Worm (Caenorhabditis elegans) whole organism, young adult: ENCODE results near the gene rme-1.

Experiments used
- C06A6.2 ChIP-seq: fragments of 200-800 bp; sonication (Bioruptor generic); conservative IDR thresholded peaks from 2 replicates; pipeline ENCODE4 v1.3.6; 2022; ENCODE audit warnings: missing genetic modification characterization, missing compliant biosample characterization
- C17E4.6 ChIP-seq: fragments of 200-800 bp; sonication (Bioruptor generic); IDR thresholded peaks from 2 replicates; pipeline ENCODE4 v1.3.6; 2022; ENCODE audit warnings: missing genetic modification reagents, missing genetic modification characterization, missing compliant biosample characterization
- D2030.7 ChIP-seq: fragments of 200-800 bp; sonication (Bioruptor generic); IDR thresholded peaks from 2 replicates; pipeline ENCODE4 v1.3.6; 2022; ENCODE audit warnings: missing genetic modification reagents, missing genetic modification characterization, missing compliant biosample characterization
- F37B4.10 ChIP-seq: fragments of 200-800 bp; sonication (Bioruptor generic); IDR thresholded peaks from 2 replicates; pipeline ENCODE4 v1.3.6; 2022; ENCODE audit warnings: missing genetic modification characterization, missing compliant biosample characterization
- F57A8.1 ChIP-seq: fragments of 200-800 bp; sonication (Bioruptor generic); optimal IDR thresholded peaks from 2 replicates; lab custom pipeline; 2018; ENCODE audit warnings: mild to moderate bottlenecking, missing genetic modification characterization, moderate library complexity, missing compliant biosample characterization
- F57C9.4 ChIP-seq: sonication (generic microtip); optimal IDR thresholded peaks from 2 replicates; lab custom pipeline; 2017; ENCODE audit warnings: mild to moderate bottlenecking, missing genetic modification characterization, missing compliant biosample characterization
- Y53G8AR.9 ChIP-seq: fragments of 200-800 bp; sonication (Bioruptor generic); conservative IDR thresholded peaks from 2 replicates; pipeline ENCODE4 v1.3.6; 2022; ENCODE audit warnings: missing genetic modification reagents, missing genetic modification characterization, missing compliant biosample characterization
- Y79H2A.3 ChIP-seq: fragments of 200-800 bp; sonication (Bioruptor generic); conservative IDR thresholded peaks from 2 replicates; pipeline ENCODE4 v1.3.6; 2022; ENCODE audit warnings: missing genetic modification reagents, missing genetic modification characterization, missing compliant biosample characterization
- aptf-2 ChIP-seq: fragments of 200-800 bp; sonication (Bioruptor generic); conservative IDR thresholded peaks from 2 replicates; pipeline ENCODE4 v1.3.6; 2022; ENCODE audit warnings: missing genetic modification reagents, missing genetic modification characterization, missing compliant biosample characterization
- bed-1 ChIP-seq: fragments of 200-800 bp; sonication (Bioruptor generic); IDR thresholded peaks from 2 replicates; pipeline ENCODE4 v1.3.6; 2022; ENCODE audit warnings: missing genetic modification reagents, missing genetic modification characterization, missing compliant biosample characterization
- bed-2 ChIP-seq: fragments of 200-800 bp; sonication (Bioruptor generic); IDR thresholded peaks from 2 replicates; pipeline ENCODE4 v1.3.6; 2022; ENCODE audit warnings: missing genetic modification reagents, missing genetic modification characterization, missing compliant biosample characterization
- cebp-1 ChIP-seq, 2 experiments: fragments of 200-800 bp in 1 of 2; sonication (Bioruptor generic) in 1 of 2; sonication (generic microtip) in 1 of 2; IDR thresholded peaks in 1 of 2; optimal IDR thresholded peaks in 1 of 2; 2 replicates each; pipeline versions ENCODE4 v1.3.6 to Lab custom; 2017 to 2022; ENCODE audit warnings: missing compliant biosample characterization in 2 of 2, missing genetic modification characterization in 2 of 2, mild to moderate bottlenecking in 1 of 2, missing genetic modification reagents in 1 of 2, moderate library complexity in 1 of 2
- ceh-40 ChIP-seq: fragments of 200-800 bp; sonication (Bioruptor generic); IDR thresholded peaks from 2 replicates; pipeline ENCODE4 v1.3.6; 2022; ENCODE audit warnings: missing genetic modification characterization, missing compliant biosample characterization
- dox-1 ChIP-seq: fragments of 200-800 bp; sonication (Bioruptor generic); IDR thresholded peaks from 2 replicates; pipeline ENCODE4 v1.3.6; 2022; ENCODE audit warnings: missing genetic modification reagents, missing genetic modification characterization, missing compliant biosample characterization
- egl-18 ChIP-seq: fragments of 200-800 bp; sonication (Bioruptor generic); IDR thresholded peaks from 2 replicates; pipeline ENCODE4 v1.3.6; 2022; ENCODE audit warnings: missing genetic modification reagents, missing genetic modification characterization, missing compliant biosample characterization
- egl-44 ChIP-seq: fragments of 200-800 bp; sonication (Bioruptor generic); IDR thresholded peaks from 2 replicates; pipeline ENCODE4 v1.3.6; 2022; ENCODE audit warnings: missing genetic modification reagents, missing genetic modification characterization, missing compliant biosample characterization
- ets-4 ChIP-seq: fragments of 200-800 bp; sonication (Bioruptor generic); optimal IDR thresholded peaks from 2 replicates; lab custom pipeline; 2018; ENCODE audit warnings: mild to moderate bottlenecking, missing genetic modification characterization, missing compliant biosample characterization
- gei-17 ChIP-seq: fragments of 200-800 bp; sonication (Bioruptor generic); optimal IDR thresholded peaks from 2 replicates; lab custom pipeline; 2018; ENCODE audit warnings: mild to moderate bottlenecking, missing genetic modification characterization, missing compliant biosample characterization
- hmg-1.2 ChIP-seq: fragments of 200-800 bp; sonication (Bioruptor generic); IDR thresholded peaks from 2 replicates; pipeline ENCODE4 v1.3.6; 2022; ENCODE audit warnings: missing genetic modification reagents, missing genetic modification characterization, missing compliant biosample characterization
- hrde-1 ChIP-seq: sonication (generic microtip); optimal IDR thresholded peaks from 2 replicates; lab custom pipeline; 2016; ENCODE audit warnings: missing genetic modification characterization, mild to moderate bottlenecking, missing compliant biosample characterization, moderate library complexity, missing genotype, missing genetic modification reagents, borderline replicate concordance
- lag-1 ChIP-seq: fragments of 200-800 bp; sonication (Bioruptor generic); IDR thresholded peaks from 2 replicates; pipeline ENCODE4 v1.3.6; 2022; ENCODE audit warnings: missing genetic modification reagents, missing genetic modification characterization, missing compliant biosample characterization
- let-607 ChIP-seq, 2 experiments: fragments of 200-800 bp in 1 of 2; sonication (Bioruptor generic) in 1 of 2; sonication (generic microtip) in 1 of 2; optimal IDR thresholded peaks; 2 replicates each; lab custom pipeline; 2016 to 2018; ENCODE audit warnings: mild to moderate bottlenecking in 2 of 2, missing compliant biosample characterization in 2 of 2, missing genetic modification characterization in 2 of 2, moderate library complexity in 2 of 2, missing genotype in 1 of 2
- lin-35 ChIP-seq, 3 experiments: fragments of 150-350 bp in 2 of 3; sonication (generic microtip) in 1 of 3; optimal IDR thresholded peaks; 2 replicates each; lab custom pipeline; 2014 to 2018; ENCODE audit warnings: missing biosample characterization in 3 of 3, missing genetic modification characterization in 3 of 3, missing genetic modification reagents in 3 of 3
- lin-54 ChIP-seq: fragments of 200-800 bp; sonication (Bioruptor generic); optimal IDR thresholded peaks from 2 replicates; lab custom pipeline; 2018; ENCODE audit warnings: mild to moderate bottlenecking, missing genetic modification characterization, missing compliant biosample characterization
- madf-3 ChIP-seq: fragments of 200-800 bp; sonication (Bioruptor generic); IDR thresholded peaks from 2 replicates; pipeline ENCODE4 v1.3.6; 2022; ENCODE audit warnings: missing genetic modification reagents, missing genetic modification characterization, missing compliant biosample characterization
- madf-6 ChIP-seq: fragments of 200-800 bp; sonication (Bioruptor generic); IDR thresholded peaks from 2 replicates; pipeline ENCODE4 v1.3.6; 2022; ENCODE audit warnings: missing genetic modification reagents, missing genetic modification characterization, missing compliant biosample characterization
- mel-28 ChIP-seq: sonication (generic microtip); optimal IDR thresholded peaks from 2 replicates; lab custom pipeline; 2016; ENCODE audit warnings: borderline replicate concordance, mild to moderate bottlenecking, missing genetic modification characterization, missing compliant biosample characterization
- nhr-80 ChIP-seq: sonication (generic microtip); optimal IDR thresholded peaks from 2 replicates; lab custom pipeline; 2016; ENCODE audit warnings: missing genetic modification characterization, missing compliant biosample characterization
- pha-4 ChIP-seq: fragments of 150-350 bp; sonication (generic microtip); optimal IDR thresholded peaks from 2 replicates; lab custom pipeline; 2014; ENCODE audit warnings: missing biosample characterization, missing genetic modification reagents, missing genetic modification characterization
- sdz-38 ChIP-seq: sonication (generic microtip); optimal IDR thresholded peaks from 2 replicates; lab custom pipeline; 2016; ENCODE audit warnings: missing genotype, missing genetic modification characterization, missing compliant biosample characterization
- snpc-3.4 ChIP-seq: sonication (generic microtip); optimal IDR thresholded peaks from 2 replicates; lab custom pipeline; 2017; ENCODE audit warnings: missing genetic modification characterization, mild to moderate bottlenecking, missing compliant biosample characterization, antibody characterized with exemption, moderate library complexity, missing genotype, missing genetic modification reagents
- tbx-9 ChIP-seq: sonication (generic microtip); optimal IDR thresholded peaks from 2 replicates; lab custom pipeline; 2016; ENCODE audit warnings: borderline replicate concordance, missing genetic modification characterization, inconsistent platforms, missing compliant biosample characterization
- unc-62 ChIP-seq: fragments of 150-350 bp; optimal IDR thresholded peaks from 2 replicates; lab custom pipeline; 2014; ENCODE audit warnings: missing biosample characterization, missing genetic modification reagents, missing genetic modification characterization
- zfh-2 ChIP-seq: fragments of 200-800 bp; sonication (Bioruptor generic); conservative IDR thresholded peaks from 2 replicates; pipeline ENCODE4 v1.3.6; 2022; ENCODE audit warnings: missing genetic modification reagents, missing genetic modification characterization, missing compliant biosample characterization
- ztf-18 ChIP-seq: sonication (generic microtip); optimal IDR thresholded peaks from 2 replicates; lab custom pipeline; 2016; ENCODE audit warnings: missing genotype, mild to moderate bottlenecking, missing genetic modification characterization, missing compliant biosample characterization
- ztf-3 ChIP-seq: fragments of 200-800 bp; sonication (Bioruptor generic); optimal IDR thresholded peaks from 2 replicates; lab custom pipeline; 2018; ENCODE audit warnings: mild to moderate bottlenecking, missing genetic modification characterization, missing compliant biosample characterization
- ztf-6 ChIP-seq: fragments of 200-800 bp; sonication (Bioruptor generic); IDR thresholded peaks from 2 replicates; pipeline ENCODE4 v1.3.6; 2022; ENCODE audit warnings: missing genetic modification reagents, missing genetic modification characterization, missing compliant biosample characterization

The rme-1 gene

DNA sequence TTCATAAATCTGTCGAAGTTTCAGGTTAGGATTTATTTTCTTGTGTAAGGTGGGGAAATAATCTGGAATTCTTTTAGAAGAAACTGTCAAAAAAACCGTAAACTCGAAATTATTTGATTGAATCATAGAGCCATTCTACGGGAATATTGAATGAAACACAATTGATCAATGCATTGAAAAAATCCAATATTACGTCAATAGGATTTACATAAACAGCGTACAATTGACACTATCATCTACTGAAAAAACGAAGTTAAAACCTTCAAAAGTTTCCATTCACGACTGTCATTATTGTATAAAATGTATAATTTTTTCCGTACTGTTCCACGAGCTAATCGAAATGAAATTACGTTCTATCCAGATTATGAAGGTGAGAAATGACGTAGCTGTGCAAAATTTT lies at the start of gene rme-1:
Gene rme-1 (plus strand): TSS at position 301 of the 400 bp plus-strand sequence.
- TF ChIP-seq F57A8.1 (GFP tag; lab: Kevin White, UChicago), result no peak
- TF ChIP-seq lin-54, result no peak
- TF ChIP-seq gei-17 (GFP tag; lab: Kevin White, UChicago), result no peak
- no peak for TF ChIP-seq hrde-1 (tag; lab: Kevin White, UChicago)
- no peak for TF ChIP-seq F37B4.10 (GFP tag; lab: Robert Waterston, UW)
- TF ChIP-seq ztf-6 (GFP tag; lab: Robert Waterston, UW), result no peak
- TF ChIP-seq tbx-9, result no peak
- no peak for TF ChIP-seq madf-6 (GFP tag; lab: Robert Waterston, UW)
- no peak for TF ChIP-seq snpc-3.4
- no peak for TF ChIP-seq lin-35 (GFP tag; optimal IDR thresholded peaks at IDR 0.05; lab: Kevin White, UChicago)

DNA sequence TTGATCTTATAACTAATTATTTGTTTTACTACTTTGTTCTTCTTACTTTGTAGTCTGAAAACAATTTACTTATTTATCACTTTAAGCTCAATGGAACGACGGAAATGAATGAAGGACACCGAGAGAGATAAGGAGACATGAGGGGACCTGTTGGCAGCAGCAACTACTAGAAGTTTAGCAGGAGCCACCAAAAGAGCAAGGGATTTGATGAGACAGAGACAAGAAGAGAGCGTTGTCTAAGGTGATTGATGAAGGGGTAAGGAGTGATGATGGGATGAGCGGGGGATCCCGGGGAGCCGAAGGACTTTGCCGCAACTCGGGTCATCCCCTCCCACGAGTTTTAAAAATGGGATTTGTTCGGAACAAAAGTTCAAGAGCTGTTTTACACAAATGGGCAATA lies 6.1 kb upstream of the rme-1 start, which contains the start of gene ttn-1:
Gene ttn-1 (minus strand): TSS at position 60 of the 400 bp plus-strand sequence.
- TF ChIP-seq ztf-18 (no peak), zfh-2 (GFP tag; lab: Robert Waterston, UW) (no peak), egl-18 (GFP tag; lab: Robert Waterston, UW) (0 out of 2 replicates have a peak, but pooled peaks have one; percentile 62), bed-1 (no peak), aptf-2 (no peak)

DNA sequence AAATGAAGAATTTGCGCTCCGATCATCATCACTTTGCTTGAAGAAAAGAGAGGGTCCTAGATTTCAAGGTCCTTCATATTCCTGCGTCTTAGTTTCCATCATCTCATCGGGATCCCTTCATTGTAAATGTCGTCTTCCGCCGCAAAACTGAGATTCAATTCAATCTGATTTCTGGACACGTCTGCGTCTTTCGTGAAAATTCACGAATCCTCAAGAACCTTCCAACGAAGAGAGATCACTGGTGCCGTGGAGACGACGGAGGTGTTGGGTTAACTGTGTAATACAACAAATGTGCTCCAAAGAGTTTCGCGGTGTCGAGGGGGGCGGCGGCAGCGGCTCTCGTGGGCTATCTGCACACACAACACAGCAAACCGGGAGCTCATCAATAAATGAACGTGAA lies 4.6 kb upstream of the rme-1 start:
- peak; percentile 11; the same call in 1 of the 2 replicates for TF ChIP-seq hmg-1.2 (GFP tag; lab: Robert Waterston, UW)
- TF ChIP-seq zfh-2 (GFP tag; lab: Robert Waterston, UW), result 0 out of 2 replicates have a peak, but pooled peaks have one; percentile 25
- no peak for TF ChIP-seq D2030.7

DNA sequence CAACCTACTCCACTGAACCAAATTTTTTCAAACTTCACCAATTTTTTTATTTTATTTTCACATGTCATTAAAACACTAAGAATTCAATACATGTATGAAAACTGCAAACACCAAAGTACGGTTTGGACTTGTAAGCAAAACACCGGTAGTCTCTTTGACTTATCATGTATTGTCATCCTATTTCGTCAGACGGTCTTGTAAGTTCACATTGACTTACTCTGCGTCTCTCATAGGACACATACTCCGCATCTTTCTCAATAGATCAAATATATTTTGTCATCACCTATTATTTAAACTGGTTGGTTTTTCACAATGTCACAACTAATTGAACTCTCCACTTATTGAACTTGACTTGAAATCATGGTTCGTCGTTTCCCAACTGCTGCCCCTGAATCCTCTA lies 2.2 kb upstream of the rme-1 start, which contains the start of gene W06H8.2:
Gene W06H8.2 (plus strand): TSS at position 258 of the 400 bp plus-strand sequence.
- TF ChIP-seq zfh-2 (GFP tag; lab: Robert Waterston, UW) (no peak), lag-1 (no peak)
- TF ChIP-seq, all 124 proteins: peak for 0

DNA sequence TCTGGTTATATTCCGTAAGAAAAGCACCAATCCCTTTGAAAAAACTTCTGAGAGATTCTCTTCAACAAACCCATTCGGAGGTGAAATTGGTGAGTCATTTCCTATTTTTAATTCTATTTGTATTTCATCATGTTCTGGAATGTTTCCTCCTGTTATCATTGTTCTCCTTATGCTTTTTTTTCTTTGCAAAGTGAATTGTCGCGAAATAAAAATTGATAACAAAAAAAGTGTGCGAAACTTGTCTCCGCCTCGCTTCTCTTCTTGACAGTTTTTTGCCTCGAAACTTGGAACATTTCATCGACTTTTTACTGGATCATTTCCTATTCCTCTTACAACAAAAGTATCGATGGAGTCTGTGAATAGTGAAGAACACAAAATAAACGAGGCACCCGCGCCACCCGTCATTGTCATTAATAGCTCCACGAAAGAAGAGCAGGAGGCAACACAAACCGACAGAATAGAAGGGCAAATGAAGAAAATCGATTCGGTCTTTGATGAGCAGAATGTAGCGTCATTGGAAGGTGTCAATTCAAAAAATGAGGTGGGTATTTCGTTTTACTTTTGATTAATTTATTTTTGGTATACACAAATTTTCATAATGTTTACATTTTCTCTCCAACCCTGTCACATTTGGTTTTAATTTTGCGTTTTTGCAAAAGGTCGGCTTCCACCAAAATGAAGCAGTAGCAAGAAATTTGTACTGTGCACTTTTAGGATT lies 1.4 kb downstream of the rme-1 start:
- peak; percentile 90 for TF ChIP-seq nhr-80
- no peak for TF ChIP-seq madf-3 (GFP tag; lab: Robert Waterston, UW)
- TF ChIP-seq F57C9.4 (tag; lab: Kevin White, UChicago), result no peak
- no peak for TF ChIP-seq sdz-38 (tag; lab: Kevin White, UChicago)
- no peak for TF ChIP-seq egl-44

DNA sequence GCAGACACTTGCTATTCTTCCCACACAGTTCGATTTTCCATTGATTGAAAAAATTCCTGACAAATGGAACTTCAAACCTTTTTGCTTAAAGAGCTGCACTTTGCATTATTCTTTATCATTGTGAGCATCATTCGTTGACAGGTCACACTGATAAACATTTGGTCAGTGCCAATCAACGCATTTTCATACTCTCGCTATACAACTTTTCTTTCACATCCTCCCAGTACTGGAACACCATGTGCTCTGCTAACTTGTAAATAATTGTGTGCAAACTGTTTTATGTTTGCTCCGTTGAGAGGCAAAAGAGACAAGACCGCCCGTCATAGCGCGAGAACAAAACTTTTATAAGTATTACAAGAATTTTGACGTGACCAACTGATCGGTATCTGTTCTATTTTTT lies 2.8 kb downstream of the rme-1 start:
- TF ChIP-seq egl-44, result 0 out of 2 replicates have a peak, but pooled peaks have one; percentile 22
- no peak for TF ChIP-seq madf-3 (GFP tag; lab: Robert Waterston, UW)
- TF ChIP-seq ceh-40 (GFP tag; lab: Robert Waterston, UW), result no peak
- peak; percentile 89 for TF ChIP-seq nhr-80
- no peak for TF ChIP-seq cebp-1 (GFP tag; IDR thresholded peaks at IDR 0.05; lab: Robert Waterston, UW)
- peak; percentile 12 for TF ChIP-seq cebp-1 (tag; optimal IDR thresholded peaks at IDR 0.05; lab: Kevin White, UChicago)
- no peak for TF ChIP-seq ztf-3 (GFP tag; lab: Kevin White, UChicago)
- no peak for TF ChIP-seq bed-2 (GFP tag; lab: Robert Waterston, UW)
- TF ChIP-seq dox-1 (GFP tag; lab: Robert Waterston, UW), result 0 out of 2 replicates have a peak, but pooled peaks have one; percentile 29
- TF ChIP-seq C06A6.2 (GFP tag; lab: Robert Waterston, UW), result no peak
- TF ChIP-seq let-607 (tag; optimal IDR thresholded peaks at IDR 0.05; lab: Kevin White, UChicago), result peak in 1 of 2 experiments; percentile 10
- no peak for TF ChIP-seq pha-4 (tag; lab: Kevin White, UChicago)
- no peak for TF ChIP-seq C17E4.6 (GFP tag; lab: Robert Waterston, UW)
- peak; percentile 19 for TF ChIP-seq unc-62 (GFP tag; lab: Kevin White, UChicago)
- no peak for TF ChIP-seq Y53G8AR.9 (GFP tag; lab: Robert Waterston, UW)
- no peak for TF ChIP-seq Y79H2A.3 (GFP tag; lab: Robert Waterston, UW)
- no peak for TF ChIP-seq mel-28 (tag; lab: Kevin White, UChicago)
- TF ChIP-seq ets-4, result peak; percentile 20
